Worm (Caenorhabditis elegans) whole organism, midembryonic: Measurements from ENCODE around the gene F29A7.4.

Source experiments
- cog-1 ChIP-seq: sonication (generic microtip); optimal IDR thresholded peaks from 2 replicates; lab custom pipeline; 2016; ENCODE audit warnings: missing genetic modification characterization, missing compliant biosample characterization
- med-1 ChIP-seq: sonication (generic microtip); optimal IDR thresholded peaks from 2 replicates; lab custom pipeline; 2017; ENCODE audit warnings: missing genetic modification characterization, mild to moderate bottlenecking, missing compliant biosample characterization, antibody characterized with exemption, missing genetic modification reagents; ENCODE audit not compliant: insufficient read depth

ce11 chrII:2754595-2754994 is 4.8 kb downstream of the F29A7.4 start:
- TF ChIP-seq cog-1 (tag; lab: Kevin White, UChicago) (no peak), med-1 (GFP tag; lab: Kevin White, UChicago) (no peak)
